Fruit fly (Drosophila melanogaster) whole organism, pupa: ENCODE measurements around the gene CG17746.

Source experiments
- CG10348 ChIP-seq: fragments of 200-800 bp; sonication (Bioruptor generic); IDR thresholded peaks from 2 replicates; pipeline ENCODE4 v1.3.6; 2022; ENCODE audit warnings: missing biosample characterization, missing genetic modification characterization
- CG13204 ChIP-seq: fragments of 200-800 bp; sonication (Bioruptor generic); optimal IDR thresholded peaks from 2 replicates; lab custom pipeline; 2018; ENCODE audit warnings: missing biosample characterization, mild to moderate bottlenecking, missing genetic modification characterization, moderate library complexity
- CG14655 ChIP-seq: fragments of 200-800 bp; sonication (Bioruptor generic); optimal IDR thresholded peaks from 3 replicates; lab custom pipeline; 2017; ENCODE audit warnings: mild to moderate bottlenecking, missing biosample characterization, missing genetic modification reagents, missing genetic modification characterization
- CG17806 ChIP-seq: fragments of 200-800 bp; sonication (Bioruptor generic); optimal IDR thresholded peaks from 2 replicates; lab custom pipeline; 2018; ENCODE audit warnings: missing biosample characterization, mild to moderate bottlenecking, missing genetic modification characterization, moderate library complexity
- CG8159 ChIP-seq: fragments of 200-800 bp; sonication (Bioruptor generic); optimal IDR thresholded peaks from 3 replicates; lab custom pipeline; 2018; ENCODE audit warnings: missing biosample characterization, mild to moderate bottlenecking, missing genetic modification characterization, moderate library complexity
- CG8301 ChIP-seq: fragments of 200-800 bp; sonication (Bioruptor generic); optimal IDR thresholded peaks from 2 replicates; lab custom pipeline; 2018; ENCODE audit warnings: missing biosample characterization, mild to moderate bottlenecking, missing genetic modification characterization
- CG9948 ChIP-seq: fragments of 200-800 bp; sonication (Bioruptor generic); optimal IDR thresholded peaks from 2 replicates; lab custom pipeline; 2018; ENCODE audit warnings: missing biosample characterization, mild to moderate bottlenecking, missing genetic modification characterization, moderate library complexity
- D1 ChIP-seq: fragments of 200-800 bp; sonication (Bioruptor generic); optimal IDR thresholded peaks from 2 replicates; lab custom pipeline; 2018; ENCODE audit warnings: missing biosample characterization, mild to moderate bottlenecking, missing genetic modification characterization, moderate library complexity
- EcR ChIP-seq: fragments of 200-800 bp; sonication (Bioruptor generic); optimal IDR thresholded peaks from 3 replicates; lab custom pipeline; 2019; ENCODE audit warnings: missing biosample characterization, missing genetic modification characterization, mild to moderate bottlenecking, moderate library complexity, missing genetic modification reagents
- Ets98B ChIP-seq: fragments of 200-800 bp; sonication (Bioruptor generic); IDR thresholded peaks from 2 replicates; pipeline ENCODE4 v1.3.6; 2022; ENCODE audit warnings: missing biosample characterization, missing genetic modification characterization
- Pif1B ChIP-seq: fragments of 200-800 bp; sonication (Bioruptor generic); optimal IDR thresholded peaks from 3 replicates; lab custom pipeline; 2016; ENCODE audit warnings: missing biosample characterization, missing genetic modification characterization
- Snoo ChIP-seq: fragments of 200-800 bp; sonication (Bioruptor generic); optimal IDR thresholded peaks from 3 replicates; lab custom pipeline; 2017; ENCODE audit warnings: missing biosample characterization, mild to moderate bottlenecking, missing genetic modification characterization, inconsistent platforms
- fd96Ca ChIP-seq: fragments of 200-800 bp; sonication (Bioruptor generic); IDR thresholded peaks from 3 replicates; pipeline ENCODE4 v1.3.6; 2022; ENCODE audit warnings: missing biosample characterization, missing genetic modification characterization
- rn ChIP-seq: fragments of 200-800 bp; sonication (Bioruptor generic); IDR thresholded peaks from 2 replicates; pipeline ENCODE4 v1.3.6; 2022; ENCODE audit warnings: missing biosample characterization, missing genetic modification characterization

- TF ChIP-seq CG8301 (tag; lab: Kevin White, UChicago): no peak
- TF ChIP-seq CG9948 (tag; lab: Kevin White, UChicago): no peak
- TF ChIP-seq CG17806 (tag; lab: Kevin White, UChicago): no peak
- TF ChIP-seq EcR: no peak
- no peak for TF ChIP-seq CG10348 (GFP tag; lab: Robert Waterston, UW)
- TF ChIP-seq CG8159: no peak
- no peak for TF ChIP-seq fd96Ca (GFP tag; lab: Robert Waterston, UW)
- TF ChIP-seq Pif1B (GFP tag; lab: Kevin White, UChicago): no peak
- TF ChIP-seq D1 (tag; lab: Kevin White, UChicago): no peak
- TF ChIP-seq rn: no peak
- no peak for TF ChIP-seq CG14655 (GFP tag; lab: Kevin White, UChicago)
- TF ChIP-seq CG13204 (GFP tag; lab: Kevin White, UChicago): no peak
- no peak for TF ChIP-seq Snoo (tag; lab: Kevin White, UChicago)
- TF ChIP-seq Ets98B (GFP tag; lab: Robert Waterston, UW): no peak
Observed at dm6 chr3L:3205349-3205748, 34.0 kb downstream of the CG17746 start, which contains the start of gene CG32277.
